Fruit fly (Drosophila melanogaster) whole organism, embryonic: Measurements from ENCODE around the gene CG14646.

Experiments used
- CG1024 ChIP-seq: fragments of 200-800 bp; sonication (Bioruptor generic); IDR thresholded peaks from 2 replicates; pipeline ENCODE4 v1.3.6; 2022; ENCODE audit warnings: missing biosample characterization, missing genetic modification characterization
- CG10654 ChIP-seq: fragments of 200-800 bp; sonication (Bioruptor generic); optimal IDR thresholded peaks from 2 replicates; lab custom pipeline; 2016; ENCODE audit warnings: missing biosample characterization, missing genetic modification characterization
- CG10979 ChIP-seq: fragments of 200-800 bp; sonication (Bioruptor generic); optimal IDR thresholded peaks from 2 replicates; lab custom pipeline; 2018; ENCODE audit warnings: missing biosample characterization, mild to moderate bottlenecking, missing genetic modification characterization, moderate library complexity
- CG11696 ChIP-seq: fragments of 200-800 bp; sonication (Bioruptor generic); IDR thresholded peaks from 2 replicates; pipeline ENCODE4 v1.3.6; 2022; ENCODE audit warnings: missing biosample characterization, missing genetic modification characterization
- CG1233 ChIP-seq: fragments of 200-800 bp; sonication (Bioruptor generic); optimal IDR thresholded peaks from 4 replicates; lab custom pipeline; 2018; ENCODE audit warnings: missing biosample characterization, mild to moderate bottlenecking, missing genetic modification characterization
- CG13296 ChIP-seq: fragments of 200-800 bp; sonication (Bioruptor generic); optimal IDR thresholded peaks from 3 replicates; lab custom pipeline; 2018; ENCODE audit warnings: missing biosample characterization, mild to moderate bottlenecking, missing genetic modification characterization
- CG15011 ChIP-seq: fragments of 200-800 bp; sonication (Bioruptor generic); optimal IDR thresholded peaks from 3 replicates; lab custom pipeline; 2018; ENCODE audit warnings: missing biosample characterization, mild to moderate bottlenecking, missing genetic modification characterization
- CG1529 ChIP-seq: fragments of 200-800 bp; sonication (Bioruptor generic); optimal IDR thresholded peaks from 3 replicates; lab custom pipeline; 2018; ENCODE audit warnings: missing biosample characterization, missing genetic modification characterization
- CG1602 ChIP-seq: fragments of 200-800 bp; sonication (Bioruptor generic); optimal IDR thresholded peaks from 3 replicates; lab custom pipeline; 2016; ENCODE audit warnings: missing biosample characterization, missing genetic modification characterization
- CG17385 ChIP-seq: fragments of 200-800 bp; sonication (Bioruptor generic); optimal IDR thresholded peaks from 3 replicates; lab custom pipeline; 2018; ENCODE audit warnings: missing biosample characterization, mild to moderate bottlenecking, missing genetic modification characterization
- CG18262 ChIP-seq: fragments of 200-800 bp; optimal IDR thresholded peaks from 3 replicates; lab custom pipeline; 2019; ENCODE audit warnings: missing biosample characterization, mild to moderate bottlenecking, missing genetic modification characterization, moderate library complexity
- CG30431 ChIP-seq: fragments of 200-800 bp; sonication (Bioruptor generic); optimal IDR thresholded peaks from 2 replicates; lab custom pipeline; 2017; ENCODE audit warnings: missing biosample characterization, missing genetic modification characterization
- CG3065 ChIP-seq: fragments of 200-800 bp; sonication (Bioruptor generic); optimal IDR thresholded peaks from 2 replicates; lab custom pipeline; 2016; ENCODE audit warnings: missing biosample characterization, missing genetic modification characterization
- CG31388 ChIP-seq: fragments of 200-800 bp; sonication (Bioruptor generic); optimal IDR thresholded peaks from 2 replicates; lab custom pipeline; 2016; ENCODE audit warnings: missing biosample characterization, missing genetic modification characterization
- CG32772 ChIP-seq: fragments of 200-800 bp; sonication (Bioruptor generic); IDR thresholded peaks from 2 replicates; pipeline ENCODE4 v1.3.6; 2022; ENCODE audit warnings: missing biosample characterization, missing genetic modification characterization
- CG34224 ChIP-seq: fragments of 200-800 bp; sonication (Bioruptor generic); IDR thresholded peaks from 3 replicates; pipeline ENCODE4 v1.3.6; 2022; ENCODE audit warnings: missing biosample characterization, missing genetic modification characterization; ENCODE audit not compliant: partially characterized antibody
- CG34422 ChIP-seq: fragments of 200-800 bp; sonication (Bioruptor generic); IDR thresholded peaks from 3 replicates; pipeline ENCODE4 v1.3.6; 2022; ENCODE audit warnings: missing biosample characterization, missing genetic modification characterization
- CG4360 ChIP-seq: fragments of 200-800 bp; sonication (Bioruptor generic); IDR thresholded peaks from 2 replicates; pipeline ENCODE4 v1.3.6; 2022; ENCODE audit warnings: missing biosample characterization, missing genetic modification characterization
- CG6272 ChIP-seq: fragments of 200-800 bp; sonication (Bioruptor generic); IDR thresholded peaks from 2 replicates; pipeline ENCODE4 v1.3.6; 2022; ENCODE audit warnings: missing biosample characterization, missing genetic modification characterization
- CG6765 ChIP-seq: fragments of 200-800 bp; sonication (Bioruptor generic); optimal IDR thresholded peaks from 3 replicates; lab custom pipeline; 2017; ENCODE audit warnings: missing biosample characterization, mild to moderate bottlenecking, missing genetic modification characterization
- CG7556 ChIP-seq: fragments of 200-800 bp; sonication (Bioruptor generic); optimal IDR thresholded peaks from 2 replicates; lab custom pipeline; 2017; ENCODE audit warnings: missing biosample characterization, mild to moderate bottlenecking, missing genetic modification characterization
- CTCF ChIP-seq: fragments of 200-800 bp; sonication (Bioruptor generic); optimal IDR thresholded peaks from 2 replicates; lab custom pipeline; 2017; ENCODE audit warnings: missing biosample characterization, mild to moderate bottlenecking, missing genetic modification characterization, moderate library complexity
- CrebB ChIP-seq: fragments of 200-800 bp; sonication (Bioruptor generic); optimal IDR thresholded peaks from 3 replicates; lab custom pipeline; 2018; ENCODE audit warnings: missing biosample characterization, mild to moderate bottlenecking, missing genetic modification characterization
- Doc3 ChIP-seq: fragments of 200-800 bp; sonication (Bioruptor generic); IDR thresholded peaks from 3 replicates; pipeline ENCODE4 v1.3.6; 2022; ENCODE audit warnings: missing biosample characterization, missing genetic modification characterization; ENCODE audit not compliant: partially characterized antibody
- E2f1 ChIP-seq: fragments of 200-800 bp; sonication (Bioruptor generic); IDR thresholded peaks from 2 replicates; pipeline ENCODE4 v1.3.6; 2022; ENCODE audit warnings: missing biosample characterization, missing genetic modification characterization
- Fer2 ChIP-seq: fragments of 200-800 bp; sonication (Bioruptor generic); optimal IDR thresholded peaks from 2 replicates; lab custom pipeline; 2018; ENCODE audit warnings: missing biosample characterization, mild to moderate bottlenecking, missing genetic modification characterization, moderate library complexity
- Med ChIP-seq: fragments of 200-800 bp; sonication (Bioruptor generic); peaks from one replicate; lab custom pipeline; 2016; ENCODE audit warnings: missing biosample characterization, missing genetic modification characterization, mild to moderate bottlenecking, inconsistent platforms, moderate library complexity
- Mes4 ChIP-seq: fragments of 200-800 bp; sonication (Bioruptor generic); optimal IDR thresholded peaks from 2 replicates; lab custom pipeline; 2016; ENCODE audit warnings: missing biosample characterization, missing genetic modification characterization
- PHDP ChIP-seq: fragments of 200-800 bp; sonication (Bioruptor generic); optimal IDR thresholded peaks from 3 replicates; lab custom pipeline; 2018; ENCODE audit warnings: missing biosample characterization, mild to moderate bottlenecking, missing genetic modification characterization, moderate library complexity
- Poxn ChIP-seq: fragments of 200-800 bp; sonication (Bioruptor generic); IDR thresholded peaks from 2 replicates; pipeline ENCODE4 v1.3.6; 2022; ENCODE audit warnings: missing biosample characterization, missing genetic modification characterization
- Ravus ChIP-seq: fragments of 200-800 bp; sonication (Bioruptor generic); IDR thresholded peaks from 2 replicates; pipeline ENCODE4 v1.3.6; 2022; ENCODE audit warnings: missing biosample characterization, missing genetic modification characterization
- Side ChIP-seq: fragments of 200-800 bp; sonication (Bioruptor generic); optimal IDR thresholded peaks from 2 replicates; lab custom pipeline; 2016; ENCODE audit warnings: missing biosample characterization, missing genetic modification characterization
- Xrp1 ChIP-seq: fragments of 200-800 bp; sonication (Bioruptor generic); IDR thresholded peaks from 2 replicates; pipeline ENCODE4 v1.3.6; 2022; ENCODE audit warnings: missing biosample characterization, missing genetic modification characterization
- ase ChIP-seq: fragments of 200-800 bp; sonication (Bioruptor generic); IDR thresholded peaks from 3 replicates; pipeline ENCODE4 v1.3.6; 2022; ENCODE audit warnings: missing biosample characterization, missing genetic modification characterization
- bcd ChIP-seq: fragments of 200-800 bp; sonication (Bioruptor generic); optimal IDR thresholded peaks from 2 replicates; lab custom pipeline; 2017; ENCODE audit warnings: missing biosample characterization, mild to moderate bottlenecking, missing genetic modification characterization
- bowl ChIP-seq: fragments of 200-800 bp; sonication (Bioruptor generic); IDR thresholded peaks from 2 replicates; pipeline ENCODE4 v1.3.6; 2022; ENCODE audit warnings: missing biosample characterization, missing genetic modification characterization
- crol ChIP-seq: fragments of 200-800 bp; sonication (Bioruptor generic); IDR thresholded peaks from 2 replicates; pipeline ENCODE4 v1.3.6; 2022; ENCODE audit warnings: missing biosample characterization, missing genetic modification characterization
- disco-r ChIP-seq: fragments of 200-800 bp; sonication (Bioruptor generic); optimal IDR thresholded peaks from 2 replicates; lab custom pipeline; 2016; ENCODE audit warnings: missing biosample characterization, missing genetic modification characterization
- dm ChIP-seq: fragments of 200-800 bp; sonication (Bioruptor generic); optimal IDR thresholded peaks from 3 replicates; lab custom pipeline; 2016; ENCODE audit warnings: missing biosample characterization, missing genetic modification characterization
- dysf ChIP-seq: fragments of 200-800 bp; sonication (Bioruptor generic); IDR thresholded peaks from 3 replicates; pipeline ENCODE4 v1.3.6; 2022; ENCODE audit warnings: missing biosample characterization, missing genetic modification characterization
- fd102C ChIP-seq: fragments of 200-800 bp; sonication (Bioruptor generic); optimal IDR thresholded peaks from 2 replicates; lab custom pipeline; 2018; ENCODE audit warnings: missing biosample characterization, mild to moderate bottlenecking, missing genetic modification characterization, moderate library complexity
- fd64A ChIP-seq: fragments of 200-800 bp; sonication (Bioruptor generic); optimal IDR thresholded peaks from 3 replicates; lab custom pipeline; 2018; ENCODE audit warnings: missing biosample characterization, mild to moderate bottlenecking, missing genetic modification characterization
- gt ChIP-seq: fragments of 200-800 bp; sonication (Bioruptor generic); IDR thresholded peaks from 2 replicates; pipeline ENCODE4 v1.3.6; 2022; ENCODE audit warnings: missing biosample characterization, missing genetic modification characterization
- ham ChIP-seq: fragments of 200-800 bp; sonication (Bioruptor generic); IDR thresholded peaks from 2 replicates; pipeline ENCODE4 v1.3.6; 2022; ENCODE audit warnings: missing biosample characterization, missing genetic modification characterization
- hbn ChIP-seq: fragments of 200-800 bp; sonication (Bioruptor generic); IDR thresholded peaks from 2 replicates; pipeline ENCODE4 v1.3.6; 2022; ENCODE audit warnings: missing biosample characterization, missing genetic modification characterization; ENCODE audit not compliant: partially characterized antibody
- pnt ChIP-seq: fragments of 200-800 bp; sonication (Bioruptor generic); optimal IDR thresholded peaks from 3 replicates; lab custom pipeline; 2016; ENCODE audit warnings: missing biosample characterization, missing genetic modification characterization
- so ChIP-seq: fragments of 200-800 bp; sonication (Bioruptor generic); IDR thresholded peaks from 3 replicates; pipeline ENCODE4 v1.3.6; 2022; ENCODE audit warnings: missing biosample characterization, missing genetic modification characterization
- stc ChIP-seq: fragments of 200-800 bp; sonication (Bioruptor generic); IDR thresholded peaks from 2 replicates; pipeline ENCODE4 v1.3.6; 2022; ENCODE audit warnings: missing biosample characterization, missing genetic modification characterization
- sug ChIP-seq: fragments of 200-800 bp; optimal IDR thresholded peaks from 2 replicates; lab custom pipeline; 2019; ENCODE audit warnings: missing biosample characterization, mild to moderate bottlenecking, missing genetic modification characterization, moderate library complexity
- tgo ChIP-seq: fragments of 200-800 bp; sonication (Bioruptor generic); IDR thresholded peaks from 3 replicates; pipeline ENCODE4 v1.3.6; 2022; ENCODE audit warnings: missing biosample characterization, missing genetic modification characterization
- toy ChIP-seq: fragments of 200-800 bp; sonication (Bioruptor generic); IDR thresholded peaks from 2 replicates; pipeline ENCODE4 v1.3.6; 2022; ENCODE audit warnings: missing biosample characterization, missing genetic modification characterization

The CG14646 gene

DNA sequence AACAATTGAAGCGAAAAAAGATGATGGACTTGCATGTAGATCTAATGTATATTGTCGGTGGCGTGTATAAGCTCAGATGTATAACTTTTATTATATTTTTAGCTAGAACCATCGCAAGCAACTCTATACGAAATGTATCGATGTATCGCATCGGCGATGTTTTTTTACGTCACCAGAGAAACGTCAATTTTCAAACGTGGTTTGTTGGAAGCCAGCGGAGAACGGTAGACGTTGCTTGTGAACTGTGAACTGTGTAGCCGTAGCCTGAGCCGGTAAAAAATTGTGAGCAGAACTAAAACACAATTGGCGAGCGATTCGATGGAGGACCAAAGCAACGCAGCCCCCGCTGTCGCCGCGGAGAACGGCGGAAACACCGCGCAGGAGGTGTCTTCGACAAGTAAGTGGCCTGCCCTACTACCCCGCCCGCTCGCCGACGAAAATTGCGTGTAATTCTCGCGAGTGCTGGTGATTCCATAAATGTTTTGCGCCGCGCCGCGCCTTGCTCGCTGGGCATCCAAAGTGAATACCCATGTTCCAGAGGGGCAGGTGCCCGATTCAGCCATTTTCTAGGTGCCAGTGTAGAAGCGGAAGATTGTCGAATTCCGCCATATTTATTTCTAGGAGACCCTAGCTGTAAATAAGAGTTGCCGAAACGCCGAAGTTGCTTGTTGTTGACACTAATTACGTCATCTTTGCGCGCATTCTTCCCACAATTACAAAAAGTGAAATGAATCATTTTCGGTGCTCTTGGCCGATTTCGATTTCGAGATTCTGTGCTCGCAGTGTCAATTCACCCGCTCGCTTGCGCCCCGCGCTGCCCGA lies 12.9 kb downstream of the CG14646 start, which contains the start of gene lost (continued):
- peak; percentile 41 for TF ChIP-seq bcd (GFP tag; lab: Kevin White, UChicago)
- TF ChIP-seq CrebB (tag; lab: Kevin White, UChicago) = peak; percentile 21
- no peak for TF ChIP-seq Mes4
- peak; percentile 41; the same call in 1 of the 2 replicates for TF ChIP-seq CG6272 (GFP tag; lab: Robert Waterston, UW)
- no peak for TF ChIP-seq Xrp1
- TF ChIP-seq stc (GFP tag; lab: Robert Waterston, UW) = 0 out of 2 replicates have a peak, but pooled peaks have one; percentile 35
- peak; percentile 32 for TF ChIP-seq CG18262 (tag; lab: Kevin White, UChicago)
- peak; percentile 59 for TF ChIP-seq CG1024
- TF ChIP-seq CG17385 (GFP tag; lab: Kevin White, UChicago) = peak; percentile 38
- peak; percentile 53 for TF ChIP-seq sug (tag; lab: Kevin White, UChicago)
- no peak for TF ChIP-seq Ravus (GFP tag; lab: Robert Waterston, UW)
- TF ChIP-seq CG34224 = peak; percentile 98
- peak; percentile 9 for TF ChIP-seq fd64A
- no peak for TF ChIP-seq CG11696
- TF ChIP-seq Poxn (GFP tag; lab: Robert Waterston, UW) = no peak
- no peak for TF ChIP-seq CG1602 (GFP tag; lab: Kevin White, UChicago)
- no peak for TF ChIP-seq bowl (GFP tag; lab: Robert Waterston, UW)
- TF ChIP-seq CG13296 = peak; percentile 39
- TF ChIP-seq E2f1 (GFP tag; lab: Robert Waterston, UW) = no peak
- no peak for TF ChIP-seq gt (GFP tag; lab: Robert Waterston, UW)
- no peak for TF ChIP-seq Side (GFP tag; lab: Kevin White, UChicago)
- TF ChIP-seq so (GFP tag; lab: Robert Waterston, UW) = no peak; the same call in 2 of the 3 replicates
- no peak for TF ChIP-seq CG31388
- TF ChIP-seq CG10979 (tag; lab: Kevin White, UChicago) = peak; percentile 27
- no peak for TF ChIP-seq ase (GFP tag; lab: Robert Waterston, UW)
- no peak for TF ChIP-seq CG3065 (GFP tag; lab: Kevin White, UChicago)
- no peak for TF ChIP-seq ham
- no peak for TF ChIP-seq CG30431 (GFP tag; lab: Kevin White, UChicago)
- TF ChIP-seq Fer2 (tag; lab: Kevin White, UChicago) = no peak
- peak; percentile 52; the same call in 2 of the 3 replicates for TF ChIP-seq CG34422
- no peak for TF ChIP-seq disco-r (GFP tag; lab: Kevin White, UChicago)
- peak; percentile 26 for TF ChIP-seq CG1233 (GFP tag; lab: Kevin White, UChicago)
- TF ChIP-seq PHDP (tag; lab: Kevin White, UChicago) = peak; percentile 33
- no peak for TF ChIP-seq tgo (GFP tag; lab: Robert Waterston, UW)
- no peak for TF ChIP-seq pnt
- no peak for TF ChIP-seq fd102C (GFP tag; lab: Kevin White, UChicago)
- TF ChIP-seq CG10654 (GFP tag; lab: Kevin White, UChicago) = no peak
- TF ChIP-seq CG6765 (GFP tag; lab: Kevin White, UChicago) = no peak
- TF ChIP-seq CG1529 (GFP tag; lab: Kevin White, UChicago) = no peak
- no peak for TF ChIP-seq toy (GFP tag; lab: Robert Waterston, UW)
- TF ChIP-seq hbn = peak; percentile 96
- peak; percentile 85 for TF ChIP-seq dm (GFP tag; lab: Kevin White, UChicago)
- no peak for TF ChIP-seq CG15011 (GFP tag; lab: Kevin White, UChicago)
- TF ChIP-seq Doc3 (GFP tag; lab: Robert Waterston, UW) = peak; percentile 95
- TF ChIP-seq CG32772 (GFP tag; lab: Robert Waterston, UW) = 0 out of 2 replicates have a peak, but pooled peaks have one; percentile 18
- TF ChIP-seq CG4360 = no peak
- TF ChIP-seq Med (GFP tag; lab: Kevin White, UChicago) = peak; percentile 87
- peak; percentile 71 for TF ChIP-seq crol (GFP tag; lab: Robert Waterston, UW)
- peak; percentile 74 for TF ChIP-seq CTCF
- TF ChIP-seq dysf (GFP tag; lab: Robert Waterston, UW) = peak; percentile 26; the same call in 1 of the 3 replicates
- TF ChIP-seq CG7556 (GFP tag; lab: Kevin White, UChicago) = no peak
